Fruit fly (Drosophila melanogaster) whole organism, embryonic: Measurements from ENCODE around the gene STUB1.

ENCODE experiments used
- BEAF-32 ChIP-seq: fragments of 200-800 bp; sonication (Bioruptor generic); optimal IDR thresholded peaks from 3 replicates; lab custom pipeline; 2017; ENCODE audit warnings: missing biosample characterization, missing genetic modification characterization, mild to moderate bottlenecking, moderate library complexity, missing genetic modification reagents
- Bgb ChIP-seq: fragments of 200-800 bp; sonication (Bioruptor generic); IDR thresholded peaks from 2 replicates; pipeline ENCODE4 v1.3.6; 2022; ENCODE audit warnings: missing biosample characterization, missing genetic modification characterization; ENCODE audit not compliant: partially characterized antibody
- Bteb2 ChIP-seq: fragments of 200-800 bp; sonication (Bioruptor generic); optimal IDR thresholded peaks from 2 replicates; lab custom pipeline; 2016; ENCODE audit warnings: missing biosample characterization, missing genetic modification characterization
- CG11247 ChIP-seq: fragments of 200-800 bp; sonication (Bioruptor generic); IDR thresholded peaks from 2 replicates; pipeline ENCODE4 v1.3.6; 2022; ENCODE audit warnings: missing biosample characterization, missing genetic modification characterization
- CG12659 ChIP-seq: fragments of 200-800 bp; sonication (Bioruptor generic); optimal IDR thresholded peaks from 3 replicates; lab custom pipeline; 2017; ENCODE audit warnings: mild to moderate bottlenecking, missing biosample characterization, missing genetic modification reagents, missing genetic modification characterization
- CG14860 ChIP-seq: fragments of 200-800 bp; sonication (Bioruptor generic); IDR thresholded peaks from 3 replicates; pipeline ENCODE4 v1.3.6; 2022; ENCODE audit warnings: missing biosample characterization, missing genetic modification characterization; ENCODE audit not compliant: partially characterized antibody
- CG1603 ChIP-seq: fragments of 200-800 bp; sonication (Bioruptor generic); optimal IDR thresholded peaks from 2 replicates; lab custom pipeline; 2019; ENCODE audit warnings: missing biosample characterization, mild to moderate bottlenecking, missing genetic modification characterization, moderate library complexity
- CG17829 ChIP-seq: fragments of 200-800 bp; optimal IDR thresholded peaks from 2 replicates; lab custom pipeline; 2019; ENCODE audit warnings: missing biosample characterization, mild to moderate bottlenecking, missing genetic modification characterization, moderate library complexity
- CG18599 ChIP-seq: fragments of 200-800 bp; sonication (Bioruptor generic); optimal IDR thresholded peaks from 3 replicates; lab custom pipeline; 2017; ENCODE audit warnings: missing biosample characterization, missing genetic modification characterization, mild to moderate bottlenecking, moderate library complexity, missing genetic modification reagents
- CG4328 ChIP-seq: fragments of 200-800 bp; sonication (Bioruptor generic); optimal IDR thresholded peaks from 3 replicates; lab custom pipeline; 2017; ENCODE audit warnings: missing biosample characterization, missing genetic modification reagents, missing genetic modification characterization
- CG6854 ChIP-seq: fragments of 200-800 bp; sonication (Bioruptor generic); optimal IDR thresholded peaks from 3 replicates; lab custom pipeline; 2017; ENCODE audit warnings: missing biosample characterization, mild to moderate bottlenecking, missing genetic modification characterization
- CG7556 ChIP-seq: fragments of 200-800 bp; sonication (Bioruptor generic); optimal IDR thresholded peaks from 2 replicates; lab custom pipeline; 2017; ENCODE audit warnings: missing biosample characterization, mild to moderate bottlenecking, missing genetic modification characterization
- CG7963 ChIP-seq: fragments of 200-800 bp; sonication (Bioruptor generic); IDR thresholded peaks from 3 replicates; pipeline ENCODE4 v1.3.6; 2022; ENCODE audit warnings: missing biosample characterization, missing genetic modification characterization; ENCODE audit not compliant: partially characterized antibody
- Dp ChIP-seq: fragments of 200-800 bp; sonication (Bioruptor generic); optimal IDR thresholded peaks from 2 replicates; lab custom pipeline; 2018; ENCODE audit warnings: missing biosample characterization, mild to moderate bottlenecking, missing genetic modification characterization, moderate library complexity
- Dref ChIP-seq: fragments of 200-800 bp; sonication (Bioruptor generic); IDR thresholded peaks from 2 replicates; pipeline ENCODE4 v1.3.6; 2022; ENCODE audit warnings: missing biosample characterization, missing genetic modification characterization
- E2f2 ChIP-seq: fragments of 200-800 bp; sonication (Bioruptor generic); IDR thresholded peaks from 2 replicates; pipeline ENCODE4 v1.3.6; 2022; ENCODE audit warnings: missing biosample characterization, missing genetic modification characterization
- HLH4C ChIP-seq: fragments of 200-800 bp; sonication (Bioruptor generic); IDR thresholded peaks from 3 replicates; pipeline ENCODE4 v1.3.6; 2022; ENCODE audit warnings: missing biosample characterization, missing genetic modification characterization; ENCODE audit not compliant: partially characterized antibody
- Hr78 ChIP-seq, 2 experiments: fragments of 200-800 bp in 1 of 2; fragments of >200 bp in 1 of 2; sonication (Bioruptor generic) in 1 of 2; optimal IDR thresholded peaks; 2 replicates each; lab custom pipeline; 2017 to 2019; ENCODE audit warnings: missing biosample characterization in 2 of 2, missing genetic modification characterization in 2 of 2, mild to moderate bottlenecking in 1 of 2, moderate library complexity in 1 of 2
- MBD-R2 ChIP-seq: fragments of 200-800 bp; sonication (Bioruptor generic); IDR thresholded peaks from 2 replicates; pipeline ENCODE4 v1.3.6; 2022; ENCODE audit warnings: missing biosample characterization, missing genetic modification characterization
- Mad ChIP-seq: fragments of 200-800 bp; sonication (Bioruptor generic); optimal IDR thresholded peaks from 2 replicates; lab custom pipeline; 2016; ENCODE audit warnings: missing biosample characterization, missing genetic modification characterization
- Max ChIP-seq: fragments of 200-800 bp; sonication (Bioruptor generic); optimal IDR thresholded peaks from 2 replicates; lab custom pipeline; 2016; ENCODE audit warnings: missing biosample characterization, mild to moderate bottlenecking, missing genetic modification characterization
- Med ChIP-seq: fragments of 200-800 bp; sonication (Bioruptor generic); peaks from one replicate; lab custom pipeline; 2016; ENCODE audit warnings: missing biosample characterization, missing genetic modification characterization, mild to moderate bottlenecking, inconsistent platforms, moderate library complexity
- Oli ChIP-seq: fragments of 200-800 bp; sonication (Bioruptor generic); optimal IDR thresholded peaks from 2 replicates; lab custom pipeline; 2018; ENCODE audit warnings: missing biosample characterization, mild to moderate bottlenecking, missing genetic modification characterization, moderate library complexity
- Opbp ChIP-seq: fragments of 200-800 bp; sonication (Bioruptor generic); IDR thresholded peaks from 3 replicates; pipeline ENCODE4 v1.3.6; 2022; ENCODE audit warnings: missing biosample characterization, missing genetic modification characterization; ENCODE audit not compliant: partially characterized antibody
- Sry-δ ChIP-seq: fragments of 200-800 bp; sonication (Bioruptor generic); optimal IDR thresholded peaks from 2 replicates; lab custom pipeline; 2016; ENCODE audit warnings: missing biosample characterization, missing genetic modification characterization
- amos ChIP-seq: fragments of 200-800 bp; sonication (Bioruptor generic); IDR thresholded peaks from 2 replicates; pipeline ENCODE4 v1.3.6; 2022; ENCODE audit warnings: missing biosample characterization, missing genetic modification characterization; ENCODE audit not compliant: partially characterized antibody
- ato ChIP-seq: fragments of 200-800 bp; sonication (Bioruptor generic); IDR thresholded peaks from 2 replicates; pipeline ENCODE4 v1.3.6; 2022; ENCODE audit warnings: missing biosample characterization, missing genetic modification characterization; ENCODE audit not compliant: partially characterized antibody
- fd64A ChIP-seq: fragments of 200-800 bp; sonication (Bioruptor generic); optimal IDR thresholded peaks from 3 replicates; lab custom pipeline; 2018; ENCODE audit warnings: missing biosample characterization, mild to moderate bottlenecking, missing genetic modification characterization
- fu2 ChIP-seq: fragments of 200-800 bp; sonication (Bioruptor generic); optimal IDR thresholded peaks from 2 replicates; lab custom pipeline; 2016; ENCODE audit warnings: missing biosample characterization, missing genetic modification characterization
- gt ChIP-seq: fragments of 200-800 bp; sonication (Bioruptor generic); IDR thresholded peaks from 2 replicates; pipeline ENCODE4 v1.3.6; 2022; ENCODE audit warnings: missing biosample characterization, missing genetic modification characterization
- inv ChIP-seq: fragments of 200-800 bp; sonication (Bioruptor generic); IDR thresholded peaks from 2 replicates; pipeline ENCODE4 v1.3.6; 2022; ENCODE audit warnings: missing biosample characterization, missing genetic modification characterization; ENCODE audit not compliant: partially characterized antibody
- kah ChIP-seq: fragments of 200-800 bp; sonication (Bioruptor generic); optimal IDR thresholded peaks from 2 replicates; lab custom pipeline; 2018; ENCODE audit warnings: missing biosample characterization, mild to moderate bottlenecking, missing genetic modification characterization
- nerfin-2 ChIP-seq: fragments of 200-800 bp; sonication (Bioruptor generic); IDR thresholded peaks from 2 replicates; pipeline ENCODE4 v1.3.6; 2022; ENCODE audit warnings: missing biosample characterization, missing genetic modification characterization; ENCODE audit not compliant: partially characterized antibody
- p53 ChIP-seq: fragments of 200-800 bp; sonication (Bioruptor generic); optimal IDR thresholded peaks from 2 replicates; lab custom pipeline; 2016; ENCODE audit warnings: missing biosample characterization, missing genetic modification characterization
- pfk ChIP-seq: fragments of 200-800 bp; sonication (Bioruptor generic); optimal IDR thresholded peaks from 2 replicates; lab custom pipeline; 2018; ENCODE audit warnings: missing biosample characterization, mild to moderate bottlenecking, missing genetic modification characterization, moderate library complexity
- pzg ChIP-seq: fragments of 200-800 bp; sonication (Bioruptor generic); optimal IDR thresholded peaks from 3 replicates; lab custom pipeline; 2018; ENCODE audit warnings: missing biosample characterization, mild to moderate bottlenecking, missing genetic modification characterization, moderate library complexity
- rib ChIP-seq: fragments of 200-800 bp; sonication (Bioruptor generic); IDR thresholded peaks from 2 replicates; pipeline ENCODE4 v1.3.6; 2022; ENCODE audit warnings: missing biosample characterization, missing genetic modification characterization
- shn ChIP-seq: fragments of 200-800 bp; sonication (Bioruptor generic); optimal IDR thresholded peaks from 3 replicates; lab custom pipeline; 2016; ENCODE audit warnings: missing biosample characterization, missing genetic modification characterization
- sim ChIP-seq: fragments of 200-800 bp; sonication (Bioruptor generic); IDR thresholded peaks from 2 replicates; pipeline ENCODE4 v1.3.6; 2022; ENCODE audit warnings: missing biosample characterization, missing genetic modification characterization
- sna ChIP-seq: fragments of 200-800 bp; sonication (Bioruptor generic); IDR thresholded peaks from 2 replicates; pipeline ENCODE4 v1.3.6; 2022; ENCODE audit warnings: missing biosample characterization, missing genetic modification characterization; ENCODE audit not compliant: partially characterized antibody
- sob ChIP-seq: fragments of 200-800 bp; sonication (Bioruptor generic); IDR thresholded peaks from 2 replicates; pipeline ENCODE4 v1.3.6; 2022; ENCODE audit warnings: missing biosample characterization, missing genetic modification characterization
- sqz ChIP-seq: fragments of 200-800 bp; sonication (Bioruptor generic); optimal IDR thresholded peaks from 3 replicates; lab custom pipeline; 2018; ENCODE audit warnings: missing biosample characterization, mild to moderate bottlenecking, missing genetic modification characterization
- sug ChIP-seq: fragments of 200-800 bp; optimal IDR thresholded peaks from 2 replicates; lab custom pipeline; 2019; ENCODE audit warnings: missing biosample characterization, mild to moderate bottlenecking, missing genetic modification characterization, moderate library complexity
- tna ChIP-seq: fragments of 200-800 bp; sonication (Bioruptor generic); IDR thresholded peaks from 2 replicates; pipeline ENCODE4 v1.3.6; 2022; ENCODE audit warnings: missing biosample characterization, missing genetic modification characterization; ENCODE audit not compliant: partially characterized antibody
- unc-4 ChIP-seq: fragments of 200-800 bp; sonication (Bioruptor generic); IDR thresholded peaks from 2 replicates; pipeline ENCODE4 v1.3.6; 2022; ENCODE audit warnings: missing biosample characterization, missing genetic modification characterization; ENCODE audit not compliant: partially characterized antibody
- usp ChIP-seq: fragments of >200 bp; optimal IDR thresholded peaks from 2 replicates; lab custom pipeline; 2017; ENCODE audit warnings: missing biosample characterization, missing genetic modification characterization
- vnd ChIP-seq: fragments of 200-800 bp; sonication (Bioruptor generic); IDR thresholded peaks from 3 replicates; pipeline ENCODE4 v1.3.6; 2022; ENCODE audit warnings: missing biosample characterization, missing genetic modification characterization; ENCODE audit not compliant: partially characterized antibody
- zen2 ChIP-seq: fragments of 200-800 bp; sonication (Bioruptor generic); IDR thresholded peaks from 3 replicates; pipeline ENCODE4 v1.3.6; 2022; ENCODE audit warnings: missing biosample characterization, missing genetic modification characterization; ENCODE audit not compliant: partially characterized antibody

STUB1 gene

dm6 chr2L:10418981-10419380 lies 18.4 kb upstream of the STUB1 start, which contains the start of gene RfC3:
TSS of gene RfC3 (plus strand) at chr2L:10419190.
- TF ChIP-seq Dp (GFP tag; lab: Kevin White, UChicago) (peak; percentile 92), shn (GFP tag; lab: Kevin White, UChicago) (no peak), ato (GFP tag; lab: Robert Waterston, UW) (peak; percentile 94), CG17829 (peak; percentile 2), Oli (no peak), CG7556 (GFP tag; lab: Kevin White, UChicago) (no peak), Mad (GFP tag; lab: Kevin White, UChicago) (no peak), sug (tag; lab: Kevin White, UChicago) (peak; percentile 20), Bteb2 (GFP tag; lab: Kevin White, UChicago) (no peak), Med (GFP tag; lab: Kevin White, UChicago) (peak; percentile 54), CG7963 (GFP tag; lab: Robert Waterston, UW) (peak; percentile 94), pfk (GFP tag; lab: Kevin White, UChicago) (peak; percentile 48), usp (GFP tag; lab: Kevin White, UChicago) (no peak), sim (GFP tag; lab: Robert Waterston, UW) (no peak), sob (GFP tag; lab: Robert Waterston, UW) (no peak), CG18599 (GFP tag; lab: Kevin White, UChicago) (no peak), CG4328 (GFP tag; lab: Kevin White, UChicago) (no peak), nerfin-2 (GFP tag; lab: Robert Waterston, UW) (peak; percentile 94), fd64A (GFP tag; lab: Kevin White, UChicago) (no peak), sqz (GFP tag; lab: Kevin White, UChicago) (no peak), vnd (GFP tag; lab: Robert Waterston, UW) (peak; percentile 87), inv (GFP tag; lab: Robert Waterston, UW) (peak; percentile 89), zen2 (GFP tag; lab: Robert Waterston, UW) (peak; percentile 96), kah (peak; percentile 62), HLH4C (GFP tag; lab: Robert Waterston, UW) (peak; percentile 98), CG12659 (GFP tag; lab: Kevin White, UChicago) (peak; percentile 7), unc-4 (GFP tag; lab: Robert Waterston, UW) (peak; percentile 75), BEAF-32 (GFP tag; lab: Kevin White, UChicago) (peak; percentile 61), CG1603 (tag; lab: Kevin White, UChicago) (peak; percentile 99), rib (0 out of 2 replicates have a peak, but pooled peaks have one; percentile 11), tna (GFP tag; lab: Robert Waterston, UW) (peak; percentile 97), CG6854 (GFP tag; lab: Kevin White, UChicago) (no peak), fu2 (GFP tag; lab: Kevin White, UChicago) (no peak), Sry-δ (GFP tag; lab: Kevin White, UChicago) (peak; percentile 31), gt (GFP tag; lab: Robert Waterston, UW) (no peak), MBD-R2 (peak; percentile 51; the same call in 1 of the 2 replicates), sna (GFP tag; lab: Robert Waterston, UW) (peak; percentile 79), Max (peak; percentile 28), Opbp (GFP tag; lab: Robert Waterston, UW) (peak; percentile 73; the same call in 2 of the 3 replicates), Bgb (GFP tag; lab: Robert Waterston, UW) (peak; percentile 83), pzg (GFP tag; lab: Kevin White, UChicago) (peak; percentile 64), CG14860 (GFP tag; lab: Robert Waterston, UW) (peak; percentile 91), Hr78 (GFP tag; optimal IDR thresholded peaks at IDR 0.05; lab: Kevin White, UChicago) (peak in 1 of 2 experiments; percentile 93), amos (GFP tag; lab: Robert Waterston, UW) (peak; percentile 76; the same call in 1 of the 2 replicates), E2f2 (GFP tag; lab: Robert Waterston, UW) (peak; percentile 90), p53 (GFP tag; lab: Kevin White, UChicago) (no peak), Dref (GFP tag; lab: Robert Waterston, UW) (peak; percentile 95), CG11247 (GFP tag; lab: Robert Waterston, UW) (no peak)
